Fruit fly (Drosophila melanogaster): ENCODE results near the gene Mst27D.
A peak's percentile ranks its signal among the peaks of the same experiment; 100 is the strongest.

The Mst27D gene

DNA sequence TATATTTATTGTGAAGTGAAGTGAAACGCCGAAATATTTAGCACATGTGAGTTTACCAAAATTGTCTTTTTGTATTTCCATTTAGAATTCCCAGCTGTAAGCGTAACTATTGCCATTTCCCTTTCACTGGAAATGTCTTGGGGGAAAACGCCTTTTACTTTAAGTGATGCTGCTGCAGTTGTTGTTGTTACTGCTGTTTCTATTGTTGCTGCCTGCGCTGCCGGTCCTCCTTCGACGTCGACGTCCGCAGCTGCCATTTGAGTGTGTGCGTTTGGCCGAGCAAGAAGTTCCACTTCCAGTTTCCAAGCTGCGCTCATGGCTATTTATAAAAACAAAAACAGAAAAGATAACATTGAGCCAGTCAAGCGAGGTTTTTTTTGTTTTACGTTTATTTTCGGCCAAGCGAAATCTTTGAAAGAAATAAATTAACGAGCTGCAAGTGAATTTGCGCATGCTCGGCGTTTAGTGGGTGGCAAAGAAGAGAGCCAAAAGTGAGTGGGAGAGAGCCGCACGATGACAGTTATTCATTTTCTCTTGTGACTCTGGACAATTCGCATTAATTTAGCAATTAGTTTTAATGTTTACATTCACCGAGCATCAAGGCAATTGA is 10.9 kb downstream of the Mst27D start (continued):
- TF ChIP-seq Drgx (GFP tag; IDR thresholded peaks at IDR 0.05) (peak; percentile 29; the same call in 1 of the 2 replicates), Hand (GFP tag; optimal IDR thresholded peaks at IDR 0.05) (no peak), CG6689 (GFP tag; IDR thresholded peaks at IDR 0.05) (no peak), CG14860 (GFP tag; IDR thresholded peaks at IDR 0.05; ENCODE audit: partially characterized antibody) (no peak), repo (GFP tag; optimal IDR thresholded peaks at IDR 0.05) (no peak), Trl (optimal IDR thresholded peaks at IDR 0.05) (peak; percentile 25 to 45), Trl (GFP tag; optimal IDR thresholded peaks at IDR 0.05) (no peak), CG11085 (GFP tag; IDR thresholded peaks at IDR 0.05) (no peak), BEAF-32 (GFP tag; optimal IDR thresholded peaks at IDR 0.05) (no peak), Blimp-1 (GFP tag; optimal IDR thresholded peaks at IDR 0.05) (peak; percentile 15), Hey (tag; optimal IDR thresholded peaks at IDR 0.05) (no peak), mirr (GFP tag; optimal IDR thresholded peaks at IDR 0.05) (no peak), CG33557 (GFP tag; optimal IDR thresholded peaks at IDR 0.05) (no peak), pho (GFP tag; optimal IDR thresholded peaks at IDR 0.05) (peak; percentile 5), run (tag; optimal IDR thresholded peaks at IDR 0.05) (no peak), ci (GFP tag; IDR thresholded peaks at IDR 0.05) (no peak), chn (GFP tag; optimal IDR thresholded peaks at IDR 0.05) (no peak), al (GFP tag; IDR thresholded peaks at IDR 0.05) (no peak), ewg (GFP tag; optimal IDR thresholded peaks at IDR 0.05) (peak; percentile 61), tx (GFP tag; optimal IDR thresholded peaks at IDR 0.05) (no peak), Adf1 (GFP tag; IDR thresholded peaks at IDR 0.05) (peak; percentile 69), CG1792 (GFP tag; optimal IDR thresholded peaks at IDR 0.05) (no peak), sqz (GFP tag; optimal IDR thresholded peaks at IDR 0.05) (peak; percentile 45), CG12299 (tag; optimal IDR thresholded peaks at IDR 0.05) (no peak), hbn (GFP tag; IDR thresholded peaks at IDR 0.05; ENCODE audit: partially characterized antibody) (no peak), CG11696 (GFP tag; IDR thresholded peaks at IDR 0.05) (no peak), CG4360 (GFP tag; IDR thresholded peaks at IDR 0.05) (peak; percentile 87), CG17186 (GFP tag; optimal IDR thresholded peaks at IDR 0.05) (no peak), CG15011 (GFP tag; optimal IDR thresholded peaks at IDR 0.05) (no peak), Rx (GFP tag; IDR thresholded peaks at IDR 0.05) (no peak), CG2199 (GFP tag; IDR thresholded peaks at IDR 0.05) (no peak), az2 (GFP tag; optimal IDR thresholded peaks at IDR 0.05) (no peak), kay (GFP tag; optimal IDR thresholded peaks at IDR 0.05) (no peak), dan (GFP tag; IDR thresholded peaks at IDR 0.05) (no peak), CG1233 (GFP tag; optimal IDR thresholded peaks at IDR 0.05) (no peak), CG12942 (GFP tag; optimal IDR thresholded peaks at IDR 0.05) (no peak), CG4707 (GFP tag; optimal IDR thresholded peaks at IDR 0.05) (no peak)

- peak; percentile 92 for TF ChIP-seq HLHmδ (GFP tag; optimal IDR thresholded peaks at IDR 0.05)
- 0 out of 2 replicates have a peak, but pooled peaks have one; percentile 15 for TF ChIP-seq CG6689 (GFP tag; IDR thresholded peaks at IDR 0.05)
- TF ChIP-seq pnt (GFP tag; optimal IDR thresholded peaks at IDR 0.05): no peak
- TF ChIP-seq Adf1 (GFP tag; IDR thresholded peaks at IDR 0.05): no peak
- TF ChIP-seq CG14965 (GFP tag; optimal IDR thresholded peaks at IDR 0.05; ENCODE audit: borderline replicate concordance): no peak
- TF ChIP-seq Fer3 (tag; optimal IDR thresholded peaks at IDR 0.05): no peak
- TF ChIP-seq Dip2 (GFP tag; IDR thresholded peaks at IDR 0.05): no peak
- no peak for TF ChIP-seq Dip3 (GFP tag; optimal IDR thresholded peaks at IDR 0.05)
- no peak for TF ChIP-seq CG2116 (GFP tag; optimal IDR thresholded peaks at IDR 0.05)
- TF ChIP-seq sna (GFP tag; IDR thresholded peaks at IDR 0.05; ENCODE audit: partially characterized antibody): peak; percentile 91
- TF ChIP-seq CG10366 (GFP tag; IDR thresholded peaks at IDR 0.05): no peak
- TF ChIP-seq Poxn (GFP tag; IDR thresholded peaks at IDR 0.05): no peak
- no peak for TF ChIP-seq CG11723 (GFP tag; optimal IDR thresholded peaks at IDR 0.05)
- TF ChIP-seq gsb-n (tag; optimal IDR thresholded peaks at IDR 0.05): no peak
- TF ChIP-seq knrl (GFP tag; IDR thresholded peaks at IDR 0.05; ENCODE audit: partially characterized antibody): peak; percentile 72; the same call in 2 of the 3 replicates
- no peak for TF ChIP-seq unpg (GFP tag; optimal IDR thresholded peaks at IDR 0.05)
- TF ChIP-seq CG31365 (tag; optimal IDR thresholded peaks at IDR 0.05): no peak
These were observed 11.5 kb downstream of the Mst27D start for dm6 chr2L:7049009-7049647.

Measured in whole organism, embryonic.